Worm (Caenorhabditis elegans): ENCODE measurements around the gene F10E7.6.
A peak's percentile ranks its signal among the peaks of the same experiment; 100 is the strongest.

F10E7.6 gene

ce11 chrII:7122661-7123418 is 10.0 kb downstream of the F10E7.6 start, which contains the start of gene F10E7.11:
Gene F10E7.11 (minus strand): TSS chrII:7122892.
- TF ChIP-seq lin-11 (tag; optimal IDR thresholded peaks at IDR 0.05) (no peak), F13H6.1 (tag; optimal IDR thresholded peaks at IDR 0.05) (no peak), pros-1 (tag; optimal IDR thresholded peaks at IDR 0.05) (no peak), pha-2 (tag; optimal IDR thresholded peaks at IDR 0.05) (no peak), sox-4 (tag; optimal IDR thresholded peaks at IDR 0.05) (no peak), pax-1 (tag; optimal IDR thresholded peaks at IDR 0.05) (no peak), lim-6 (tag; optimal IDR thresholded peaks at IDR 0.05) (no peak), ama-1 (optimal IDR thresholded peaks at IDR 0.05) (no peak), K09A11.1 (tag; optimal IDR thresholded peaks at IDR 0.05; ENCODE audit: insufficient read depth) (no peak), unc-55 (GFP tag; optimal IDR thresholded peaks at IDR 0.05) (no peak), ceh-14 (tag; optimal IDR thresholded peaks at IDR 0.05) (no peak), sdc-2 (tag; optimal IDR thresholded peaks at IDR 0.05) (no peak), gmeb-2 (tag; optimal IDR thresholded peaks at IDR 0.05) (no peak), tbx-2 (tag; optimal IDR thresholded peaks at IDR 0.05) (peak; percentile 59), ceh-18 (tag; optimal IDR thresholded peaks at IDR 0.05) (no peak), che-1 (tag; optimal IDR thresholded peaks at IDR 0.05) (no peak), T23F11.4 (GFP tag; optimal IDR thresholded peaks at IDR 0.05) (no peak), zip-5 (tag; optimal IDR thresholded peaks at IDR 0.05) (peak; percentile 29), C08G9.2 (tag; optimal IDR thresholded peaks at IDR 0.05) (peak; percentile 9), madf-2 (tag; optimal IDR thresholded peaks at IDR 0.05) (no peak), ets-4 (tag; optimal IDR thresholded peaks at IDR 0.05) (no peak), ceh-34 (tag; optimal IDR thresholded peaks at IDR 0.05) (peak; percentile 16), fkh-10 (GFP tag; optimal IDR thresholded peaks at IDR 0.05) (no peak), ceh-9 (tag; optimal IDR thresholded peaks at IDR 0.05) (no peak), ztf-16 (tag; optimal IDR thresholded peaks at IDR 0.05) (no peak), ceh-31 (tag; optimal IDR thresholded peaks at IDR 0.05) (peak; percentile 25), ref-2 (tag; optimal IDR thresholded peaks at IDR 0.05) (peak; percentile 23), odd-2 (tag; optimal IDR thresholded peaks at IDR 0.05) (no peak), K02D7.2 (tag; optimal IDR thresholded peaks at IDR 0.05) (no peak), hlh-8 (tag; optimal IDR thresholded peaks at IDR 0.05) (no peak)

DNA sequence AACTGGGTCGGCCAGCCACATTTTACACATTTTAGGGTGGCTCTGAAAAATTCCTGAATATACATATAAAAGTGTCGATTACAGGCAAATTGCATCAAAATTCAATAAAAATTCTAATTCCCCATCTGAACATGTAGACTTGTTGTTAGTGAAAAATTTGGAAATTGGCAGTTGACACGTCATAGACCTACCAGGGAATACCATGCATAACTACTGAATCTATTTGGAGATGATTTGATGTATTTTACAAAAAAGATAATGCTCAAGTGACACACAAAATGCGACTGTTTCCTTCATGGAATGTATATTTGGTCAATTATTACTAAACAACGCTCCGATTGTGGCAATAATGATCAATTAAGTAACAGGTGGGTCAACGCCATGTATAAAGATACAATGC is 13.6 kb downstream of the F10E7.6 start, which contains the start of gene F10E7.1:
Gene F10E7.1, plus strand, starts transcription at position 301 of the 400 bp plus-strand sequence.
- TF ChIP-seq ceh-2 (tag; optimal IDR thresholded peaks at IDR 0.05): no peak
- no peak for TF ChIP-seq Y22D7AL.16 (tag; optimal IDR thresholded peaks at IDR 0.05)
- no peak for TF ChIP-seq tbx-7 (tag; optimal IDR thresholded peaks at IDR 0.05)
- no peak for TF ChIP-seq ceh-34 (tag; optimal IDR thresholded peaks at IDR 0.05)
- no peak for TF ChIP-seq fax-1 (tag; optimal IDR thresholded peaks at IDR 0.05)
- no peak for TF ChIP-seq ceh-48 (tag; optimal IDR thresholded peaks at IDR 0.05)
- no peak for TF ChIP-seq fkh-6 (tag; optimal IDR thresholded peaks at IDR 0.05)
- no peak for TF ChIP-seq nhr-11 (tag; optimal IDR thresholded peaks at IDR 0.05)

ce11 chrII:7131871-7132693 is 19.2 kb downstream of the F10E7.6 start, which contains the start of the genes T07F8.4 and gld-3:
Gene T07F8.4 (minus strand): TSS chrII:7132032.
Gene gld-3 (plus strand): TSS chrII:7132643.
- TF ChIP-seq nfya-1 (tag; optimal IDR thresholded peaks at IDR 0.05) (peak; percentile 4), ceh-6 (GFP tag; optimal IDR thresholded peaks at IDR 0.05) (no peak)

Data from whole organism, late embryonic.